Worm (Caenorhabditis elegans): ENCODE measurements around the gene mrp-4.
A peak's percentile ranks its signal among the peaks of the same experiment; 100 is the strongest.

DNA sequence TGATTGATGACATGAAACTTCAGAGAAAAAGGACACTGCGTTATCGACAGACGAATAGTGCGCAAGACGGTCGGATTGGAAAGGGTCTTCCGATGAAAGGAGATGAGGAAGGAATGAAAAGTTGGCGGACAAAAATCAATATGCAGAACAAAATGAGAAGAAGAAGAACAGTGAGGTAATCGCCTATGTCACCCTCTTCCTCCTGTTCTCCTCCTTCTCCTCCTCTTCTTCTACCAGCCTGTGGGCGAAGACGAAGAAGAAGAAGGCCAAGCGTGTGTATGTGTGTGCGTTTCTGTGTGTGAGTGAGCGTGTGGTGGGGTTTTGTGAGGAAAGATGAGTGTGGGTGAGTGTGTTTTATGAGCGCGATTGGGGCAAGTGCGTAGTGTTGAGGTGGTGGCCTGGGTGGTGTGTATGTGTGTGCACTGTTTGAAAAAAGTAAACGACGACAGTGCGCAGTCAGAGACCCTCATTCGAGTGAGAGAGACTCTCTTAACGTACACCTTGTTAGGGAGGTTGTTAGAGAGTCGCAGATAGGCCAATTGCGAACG lies 48.2 kb downstream of the mrp-4 start, which contains the start of gene tsp-21:
- TF ChIP-seq elt-3 (tag; optimal IDR thresholded peaks at IDR 0.05) (no peak), unc-62 (GFP tag; optimal IDR thresholded peaks at IDR 0.05) (no peak), ama-1 (optimal IDR thresholded peaks at IDR 0.05) (no peak), sma-3 (GFP tag; optimal IDR thresholded peaks at IDR 0.05) (peak; percentile 79), nhr-23 (tag; optimal IDR thresholded peaks at IDR 0.05) (no peak), nhr-10 (tag; optimal IDR thresholded peaks at IDR 0.05) (no peak), egl-27 (tag; optimal IDR thresholded peaks at IDR 0.05) (peak; percentile 68), zag-1 (tag; optimal IDR thresholded peaks at IDR 0.05) (peak; percentile 55)

All from whole organism, L2 larva.